Fruit fly (Drosophila melanogaster): ENCODE measurements around the gene kay.
A peak's percentile ranks its signal among the peaks of the same experiment; 100 is the strongest.

Gene kay

dm6 chr3R:29772795-29773331 is 7.1 kb downstream of the kay start (continued):
- TF ChIP-seq esn (GFP tag; optimal IDR thresholded peaks at IDR 0.05), result no peak
- TF ChIP-seq achi (GFP tag; optimal IDR thresholded peaks at IDR 0.05), result no peak
- no peak for TF ChIP-seq CG10669 (GFP tag; optimal IDR thresholded peaks at IDR 0.05)
- TF ChIP-seq vri (GFP tag; optimal IDR thresholded peaks at IDR 0.05), result peak; percentile 67
- TF ChIP-seq CG6792 (GFP tag; optimal IDR thresholded peaks at IDR 0.05), result no peak
- no peak for TF ChIP-seq dac (GFP tag; optimal IDR thresholded peaks at IDR 0.05)
- TF ChIP-seq fd59A (GFP tag; optimal IDR thresholded peaks at IDR 0.05), result no peak

dm6 chr3R:29773833-29774324 is 8.1 kb downstream of the kay start:
- TF ChIP-seq CG11294 (GFP tag; IDR thresholded peaks at IDR 0.05), result peak; percentile 74
- no peak for TF ChIP-seq Blimp-1 (GFP tag; optimal IDR thresholded peaks at IDR 0.05)
- TF ChIP-seq Gug (GFP tag; IDR thresholded peaks at IDR 0.05), result peak; percentile 72
- TF ChIP-seq fkh (GFP tag; optimal IDR thresholded peaks at IDR 0.05), result no peak
- TF ChIP-seq CG3032 (tag; optimal IDR thresholded peaks at IDR 0.05), result peak; percentile 73
- peak; percentile 67 to 86 for TF ChIP-seq ss (GFP tag; optimal IDR thresholded peaks at IDR 0.05)
- peak; percentile 76 for TF ChIP-seq CG34406 (GFP tag; optimal IDR thresholded peaks at IDR 0.05)
- TF ChIP-seq acj6 (GFP tag; optimal IDR thresholded peaks at IDR 0.05), result peak; percentile 81
- peak; percentile 77 for TF ChIP-seq CG10631 (GFP tag; optimal IDR thresholded peaks at IDR 0.05)
- peak; percentile 55 for TF ChIP-seq Ets21C (GFP tag; optimal IDR thresholded peaks at IDR 0.05)
- peak; percentile 72 for TF ChIP-seq dac (GFP tag; optimal IDR thresholded peaks at IDR 0.05)
- peak; percentile 61 for TF ChIP-seq Ets96B (tag; optimal IDR thresholded peaks at IDR 0.05)
- peak; percentile 76 for TF ChIP-seq lz (GFP tag; optimal IDR thresholded peaks at IDR 0.05)
- peak; percentile 80 for TF ChIP-seq CG31627 (GFP tag; optimal IDR thresholded peaks at IDR 0.05)
- peak; percentile 73 for TF ChIP-seq CG6792 (GFP tag; optimal IDR thresholded peaks at IDR 0.05)
- TF ChIP-seq CG11902 (GFP tag; optimal IDR thresholded peaks at IDR 0.05), result peak; percentile 76
- peak; percentile 37 for TF ChIP-seq fd85E (GFP tag; optimal IDR thresholded peaks at IDR 0.05)
- peak; percentile 93 for TF ChIP-seq CG32006 (GFP tag; optimal IDR thresholded peaks at IDR 0.05)
- TF ChIP-seq Hr38 (GFP tag; optimal IDR thresholded peaks at IDR 0.05), result no peak
- TF ChIP-seq CG6854 (GFP tag; optimal IDR thresholded peaks at IDR 0.05), result no peak
- TF ChIP-seq CG1621 (tag; optimal IDR thresholded peaks at IDR 0.05), result peak; percentile 72
- TF ChIP-seq Lpt (GFP tag; optimal IDR thresholded peaks at IDR 0.05), result peak; percentile 58
- peak; percentile 86 for TF ChIP-seq Hr39 (GFP tag; optimal IDR thresholded peaks at IDR 0.05)
- TF ChIP-seq CG7368 (GFP tag; optimal IDR thresholded peaks at IDR 0.05), result peak; percentile 64
- TF ChIP-seq CG4318 (GFP tag; optimal IDR thresholded peaks at IDR 0.05), result peak; percentile 70
- TF ChIP-seq topi (GFP tag; optimal IDR thresholded peaks at IDR 0.05), result peak; percentile 81
- TF ChIP-seq CG15336 (GFP tag; IDR thresholded peaks at IDR 0.05), result peak; percentile 81
- TF ChIP-seq achi (GFP tag; optimal IDR thresholded peaks at IDR 0.05), result peak; percentile 71
- peak; percentile 84 for TF ChIP-seq svp (GFP tag)
- TF ChIP-seq CG16779 (tag; optimal IDR thresholded peaks at IDR 0.05), result no peak
- TF ChIP-seq CG3919 (GFP tag; optimal IDR thresholded peaks at IDR 0.05), result peak; percentile 74
- peak; percentile 78 for TF ChIP-seq Sox15 (GFP tag; optimal IDR thresholded peaks at IDR 0.05)
- no peak for TF ChIP-seq Eip93F (GFP tag; optimal IDR thresholded peaks at IDR 0.05)
- peak; percentile 95 for TF ChIP-seq Eip78C (GFP tag)
- peak; percentile 79 for TF ChIP-seq esn (GFP tag; optimal IDR thresholded peaks at IDR 0.05)
- TF ChIP-seq Met (GFP tag; optimal IDR thresholded peaks at IDR 0.05), result peak; percentile 61
- peak; percentile 83 for TF ChIP-seq CG8119 (GFP tag; IDR thresholded peaks at IDR 0.05)
- peak; percentile 59 for TF ChIP-seq CG9139 (GFP tag; optimal IDR thresholded peaks at IDR 0.05)
- TF ChIP-seq CG11762 (GFP tag; optimal IDR thresholded peaks at IDR 0.05; ENCODE audit: insufficient read depth), result peak; percentile 52
- TF ChIP-seq dsx (GFP tag; optimal IDR thresholded peaks at IDR 0.05; ENCODE audit: poor library complexity, severe bottlenecking), result peak; percentile 46
- peak; percentile 80 for TF ChIP-seq Sox102F (GFP tag; optimal IDR thresholded peaks at IDR 0.05)
- TF ChIP-seq Smox (GFP tag; optimal IDR thresholded peaks at IDR 0.05), result peak; percentile 68
- peak; percentile 68 for TF ChIP-seq Eip75B (GFP tag; optimal IDR thresholded peaks at IDR 0.05)
- TF ChIP-seq salr (GFP tag; optimal IDR thresholded peaks at IDR 0.05), result peak; percentile 60 to 75
- peak; percentile 87 for TF ChIP-seq pdm3 (GFP tag; optimal IDR thresholded peaks at IDR 0.05)
- TF ChIP-seq CG6808 (GFP tag; optimal IDR thresholded peaks at IDR 0.05), result peak; percentile 73

All from whole organism, prepupa.